Worm (Caenorhabditis elegans): ENCODE measurements around the gene ZK105.12.
"Not testable (repeated sequence)": the region's sequence is repeated elsewhere in the genome, so short reads cannot be mapped to it uniquely, and the experiment has no call there.

Gene ZK105.12

DNA sequence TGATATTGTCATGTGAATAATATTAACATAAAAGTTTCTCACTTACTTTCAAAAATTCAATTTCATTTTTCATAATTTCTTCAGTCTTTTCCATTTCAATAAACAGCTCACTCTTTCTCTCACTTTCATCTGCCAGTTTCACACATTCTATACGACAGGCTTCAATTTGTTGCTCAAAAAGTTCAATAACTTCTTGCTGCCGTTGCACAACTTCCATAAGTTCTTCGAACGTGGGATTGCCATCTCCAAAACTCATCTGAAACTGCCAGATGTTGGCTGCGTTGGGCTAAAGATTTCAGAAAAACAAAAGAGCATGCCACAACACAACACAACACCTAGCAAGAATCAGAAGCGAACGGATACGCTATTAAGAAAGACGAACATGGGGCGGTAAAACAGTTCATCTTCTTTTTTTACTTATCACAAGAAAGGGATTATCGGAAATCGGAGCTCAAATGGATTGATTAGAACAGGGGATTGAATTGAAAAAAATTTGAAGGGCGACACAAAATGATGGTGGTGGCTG is 17.4 kb upstream of the ZK105.12 start:
- no peak for TF ChIP-seq unc-62 (GFP tag; optimal IDR thresholded peaks at IDR 0.05)

DNA sequence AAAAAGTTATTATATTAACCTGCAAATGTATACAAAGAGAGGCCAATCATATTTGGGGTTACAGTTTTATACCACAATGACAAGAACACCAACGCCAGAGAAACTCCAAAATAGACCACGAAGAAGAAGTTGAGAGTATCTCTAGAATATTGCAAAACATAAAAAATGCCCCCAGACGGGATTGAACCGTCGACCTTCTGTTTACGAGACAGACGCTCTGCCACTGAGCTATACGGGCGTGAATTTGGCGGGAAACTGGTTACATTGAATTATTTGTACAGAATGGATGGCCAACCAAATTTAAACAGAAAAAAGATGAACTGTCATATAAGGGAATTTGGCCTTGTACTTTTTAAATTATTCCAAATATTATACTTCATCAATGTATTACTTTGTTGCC is 14.6 kb upstream of the ZK105.12 start:
- no peak for TF ChIP-seq unc-62 (GFP tag; optimal IDR thresholded peaks at IDR 0.05)

DNA sequence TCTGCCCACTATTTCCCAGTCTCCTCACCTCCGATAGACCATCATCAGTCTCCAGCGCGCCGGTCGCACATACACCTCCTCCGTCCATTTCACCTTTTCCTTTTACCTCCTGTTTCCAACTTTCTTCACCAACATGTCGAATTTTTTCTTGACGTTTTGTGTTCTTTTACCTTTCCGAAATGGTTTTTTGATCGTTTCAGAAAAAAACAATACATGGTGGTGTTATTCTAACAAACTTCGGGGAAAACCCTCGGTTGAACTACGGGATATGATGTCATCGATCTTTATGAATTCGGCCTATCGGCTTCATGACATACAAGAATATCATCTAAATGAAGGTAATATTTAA is 12.7 kb upstream of the ZK105.12 start, which contains the start of gene Y97E10C.1:
TSS of gene Y97E10C.1 (plus strand) at position 201 of the 349 bp plus-strand sequence.
- TF ChIP-seq unc-62 (GFP tag; optimal IDR thresholded peaks at IDR 0.05) = no peak

DNA sequence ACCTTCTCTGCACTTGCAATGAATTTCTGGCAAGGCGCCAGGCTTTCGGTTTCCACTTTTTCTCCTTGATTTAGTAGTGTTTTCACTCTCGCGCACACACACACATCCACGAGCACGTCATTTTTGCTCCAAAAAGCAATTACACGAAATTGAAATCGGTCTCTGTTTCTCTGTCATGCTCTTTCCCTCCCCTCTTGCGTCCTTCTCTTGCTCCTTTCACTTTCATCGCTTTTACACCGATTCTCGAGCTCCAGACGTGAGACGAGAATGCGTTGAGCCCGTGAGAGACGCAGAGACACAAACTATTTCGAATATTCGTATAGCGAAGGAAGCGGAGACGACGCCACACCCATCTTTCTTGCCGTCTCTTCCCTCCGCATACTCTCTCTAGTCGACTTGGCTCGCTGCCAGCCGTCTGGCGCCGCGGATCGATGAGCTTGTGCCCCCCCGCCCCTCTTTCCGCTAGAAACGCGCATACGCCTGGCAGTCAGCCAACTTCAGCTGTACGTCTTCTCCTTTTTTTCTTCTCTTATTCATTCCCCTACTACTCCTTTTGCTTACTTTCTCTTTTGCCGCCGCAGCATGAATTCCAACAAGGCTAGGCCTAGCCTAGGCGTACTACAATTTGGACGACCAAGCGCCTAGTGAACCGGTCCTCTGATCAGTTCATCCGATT is 12.2 kb upstream of the ZK105.12 start:
- no peak for TF ChIP-seq unc-62 (GFP tag; optimal IDR thresholded peaks at IDR 0.05)

DNA sequence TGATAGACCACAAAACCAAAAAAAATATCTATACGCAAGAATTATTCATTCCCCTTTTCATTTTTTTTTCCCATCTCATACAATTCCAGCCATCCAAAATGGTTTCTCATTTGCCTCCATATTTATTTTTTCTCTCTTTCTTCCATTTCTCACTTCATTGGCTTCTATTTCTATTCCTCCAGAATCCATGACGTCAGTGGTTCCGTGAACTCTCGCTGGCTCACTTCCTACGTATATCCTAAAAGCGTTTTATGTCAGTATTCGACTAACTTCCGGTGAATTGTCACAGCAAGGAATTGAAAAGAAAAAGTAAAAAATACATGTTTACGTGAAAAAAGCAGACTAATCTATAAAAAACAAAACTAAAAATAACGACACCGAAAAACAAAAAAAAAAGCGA is 11.0 kb upstream of the ZK105.12 start:
- TF ChIP-seq unc-62 (GFP tag; optimal IDR thresholded peaks at IDR 0.05) = no peak

DNA sequence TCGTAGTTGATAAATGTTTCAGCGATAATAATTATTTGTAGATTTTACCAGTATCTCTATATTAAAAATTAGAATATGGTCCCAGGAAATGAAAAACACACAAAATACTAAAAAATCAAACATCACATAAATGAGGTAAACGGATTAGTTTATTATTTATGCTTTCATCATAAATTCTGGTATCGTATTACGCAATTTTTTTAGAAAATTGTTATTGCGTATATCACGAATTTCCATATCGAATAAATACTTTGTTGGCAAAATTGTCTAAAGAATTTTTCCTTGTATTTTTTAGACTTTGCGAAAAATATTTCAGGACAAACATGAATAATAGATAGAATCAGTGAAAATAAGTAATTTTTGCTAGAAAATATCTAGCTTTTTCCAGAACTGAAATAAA is 10.3 kb upstream of the ZK105.12 start:
- no peak for TF ChIP-seq unc-62 (GFP tag; optimal IDR thresholded peaks at IDR 0.05)

- no peak for TF ChIP-seq unc-62 (GFP tag; optimal IDR thresholded peaks at IDR 0.05)
Measured at ce11 chrV:7723967-7724544, 8.1 kb upstream of the ZK105.12 start, which contains the start of the genes ZK105.6 and ZK105.8. TSS of gene ZK105.6 (minus strand) at chrV:7724067. TSS of gene ZK105.8 (plus strand) at chrV:7724494.

DNA sequence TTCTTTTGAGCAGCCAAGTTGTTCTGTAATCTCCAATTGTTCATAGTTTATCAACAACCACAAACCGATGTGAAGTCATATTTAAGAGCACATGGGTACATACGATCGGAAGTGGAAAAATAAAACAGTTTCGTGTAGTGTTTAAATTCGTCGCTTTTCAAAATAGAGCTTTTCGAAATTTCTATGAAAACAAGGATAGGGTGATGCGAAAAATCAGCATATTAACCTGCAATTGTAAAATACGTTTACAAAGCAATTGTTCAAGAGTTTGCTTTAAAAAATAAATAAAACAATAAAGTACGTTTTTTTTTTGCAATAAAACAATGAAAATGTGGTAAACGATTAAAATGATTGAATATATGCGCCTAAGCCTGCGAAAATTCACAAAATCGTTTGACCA is 6.0 kb upstream of the ZK105.12 start, which contains the start of gene ZK105.14:
TSS of gene ZK105.14 (minus strand) at position 101 of the 400 bp plus-strand sequence.
- TF ChIP-seq unc-62 (GFP tag; optimal IDR thresholded peaks at IDR 0.05) = no peak

DNA sequence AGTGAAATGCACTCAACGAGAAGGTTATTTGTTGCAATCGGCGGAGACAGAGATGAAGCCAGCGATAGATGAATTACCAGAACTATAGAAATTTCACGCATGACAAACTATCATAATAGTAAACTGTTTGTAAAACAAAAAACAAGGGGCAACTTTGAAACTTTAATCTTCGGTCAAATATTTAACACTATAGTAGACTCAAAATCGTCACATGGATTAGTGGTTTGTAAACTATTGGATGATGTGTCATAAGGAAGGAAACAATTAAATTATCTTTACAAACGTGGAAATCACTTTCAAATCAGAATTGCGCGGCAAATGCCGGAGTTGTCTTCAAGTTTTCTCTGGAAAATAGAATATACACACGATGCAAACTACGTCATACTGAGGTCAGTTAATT is 1.7 kb upstream of the ZK105.12 start, which contains the start of gene ZK105.5:
TSS of gene ZK105.5 (minus strand) at position 101 of the 400 bp plus-strand sequence.
- TF ChIP-seq unc-62 (GFP tag; optimal IDR thresholded peaks at IDR 0.05) = no peak

ce11 chrV:7713691-7714090 is 2.2 kb downstream of the ZK105.12 start, which contains the start of gene ZK105.1:
TSS of gene ZK105.1 (plus strand) at chrV:7713991.
- no peak for TF ChIP-seq unc-62 (GFP tag; optimal IDR thresholded peaks at IDR 0.05)

DNA sequence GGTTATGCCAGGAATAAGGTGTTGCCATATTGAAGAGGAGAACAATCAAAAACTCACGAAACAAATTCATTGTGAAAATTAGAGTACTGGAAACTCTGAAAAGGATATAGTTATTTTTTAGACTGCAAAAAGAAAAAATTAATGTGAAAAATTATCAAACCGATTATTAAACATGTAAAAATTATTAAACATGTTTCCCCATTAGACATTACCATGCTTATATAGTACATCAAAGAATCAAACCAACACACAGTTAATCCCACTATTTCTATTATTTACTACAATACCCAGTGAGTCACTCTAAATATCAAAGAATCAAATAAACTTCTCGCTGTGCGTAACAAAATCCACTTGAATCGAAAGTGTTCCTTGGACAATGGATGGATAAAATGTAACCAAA is 2.9 kb downstream of the ZK105.12 start, which contains the start of gene ZK105.13:
TSS of gene ZK105.13 (minus strand) at position 101 of the 400 bp plus-strand sequence.
- no peak for TF ChIP-seq unc-62 (GFP tag; optimal IDR thresholded peaks at IDR 0.05)

DNA sequence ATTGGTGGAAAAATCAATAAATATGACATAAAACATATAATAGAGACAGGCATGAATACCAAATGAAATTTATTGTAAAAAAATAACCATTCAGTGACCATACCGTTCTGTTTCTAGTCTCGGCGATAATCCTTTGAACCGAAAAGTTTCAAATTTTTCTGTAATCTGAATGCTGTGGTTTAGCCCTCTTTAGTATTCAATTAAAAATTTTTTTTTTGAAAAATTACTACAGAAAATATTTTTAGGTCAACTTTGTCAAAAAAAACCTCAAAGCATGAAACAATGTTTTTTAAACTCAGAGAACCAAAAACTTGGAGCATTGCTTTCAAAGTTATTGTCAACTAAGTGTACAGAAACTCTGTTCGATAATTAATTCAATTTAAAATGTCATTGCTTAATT is 7.4 kb downstream of the ZK105.12 start, which contains the start of gene ZK105.11:
TSS of gene ZK105.11 (minus strand) at position 101 of the 400 bp plus-strand sequence.
- TF ChIP-seq unc-62 (GFP tag; optimal IDR thresholded peaks at IDR 0.05) = no peak

DNA sequence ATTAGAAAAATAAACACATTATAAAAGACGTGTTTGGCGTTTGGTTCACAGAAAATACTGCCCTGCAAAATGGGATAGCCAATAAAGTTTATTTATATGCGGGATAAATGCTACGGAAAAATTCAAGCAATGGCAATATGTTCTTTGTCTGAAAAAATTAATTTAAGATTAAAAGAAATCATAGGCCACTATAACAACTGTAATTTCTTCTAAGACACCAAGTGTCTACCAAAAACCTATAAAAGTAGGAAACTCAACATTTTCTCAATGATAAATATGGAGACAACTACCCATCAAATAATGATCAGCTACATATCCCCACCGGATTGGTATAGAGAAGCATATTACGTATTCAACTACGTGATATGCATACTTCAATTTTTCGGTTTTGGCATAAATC is 10.6 kb downstream of the ZK105.12 start, which contains the start of gene srw-3:
TSS of gene srw-3 (plus strand) at position 301 of the 400 bp plus-strand sequence.
- TF ChIP-seq unc-62 (GFP tag; optimal IDR thresholded peaks at IDR 0.05) = no peak

ce11 chrV:7703536-7703935 is 12.4 kb downstream of the ZK105.12 start, which contains the start of gene srsx-40:
TSS of gene srsx-40 (minus strand) at chrV:7703636.
- TF ChIP-seq unc-62 (GFP tag; optimal IDR thresholded peaks at IDR 0.05) = not testable (repeated sequence)

DNA sequence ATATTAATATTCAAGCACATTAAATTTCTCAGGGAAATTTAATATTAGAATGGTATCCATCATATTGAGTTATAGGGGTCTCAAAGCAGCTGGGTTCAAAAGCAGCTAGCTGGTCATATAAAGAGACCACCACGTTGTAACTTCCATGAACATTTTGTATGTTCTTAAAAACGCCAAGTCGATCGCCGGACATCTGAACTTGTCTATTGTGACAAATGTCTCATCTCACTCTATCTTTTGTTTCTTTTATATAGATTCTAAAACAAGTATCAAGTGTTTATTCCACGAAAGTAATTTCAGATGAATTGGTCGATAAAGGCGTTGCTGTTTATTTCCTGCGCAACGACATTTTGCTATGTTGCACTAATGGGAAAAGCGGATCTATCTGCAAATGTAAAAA is 19.1 kb downstream of the ZK105.12 start, which contains the start of gene ZK105.3:
TSS of gene ZK105.3 (plus strand) at position 301 of the 400 bp plus-strand sequence.
- no peak for TF ChIP-seq unc-62 (GFP tag; optimal IDR thresholded peaks at IDR 0.05)

DNA sequence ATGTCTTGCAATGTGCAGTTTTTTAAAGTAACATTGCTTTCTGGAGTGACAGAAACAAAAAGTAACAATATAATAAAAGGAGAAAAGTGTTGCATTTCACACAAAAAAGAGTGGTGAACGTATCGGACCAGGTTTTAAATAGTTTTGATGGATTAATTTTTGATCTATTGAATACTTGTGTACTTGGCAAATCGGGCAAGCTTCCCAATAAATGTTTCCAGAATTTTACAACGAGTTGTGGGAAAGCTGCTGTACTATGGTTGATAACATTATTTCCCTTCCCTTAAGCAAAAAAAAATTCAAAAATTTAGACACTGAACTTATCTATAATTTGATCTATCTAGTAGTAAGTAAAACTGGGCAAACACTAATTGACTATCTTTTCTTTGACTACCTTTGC is 22.5 kb downstream of the ZK105.12 start, which contains the start of gene C12D5.10:
TSS of gene C12D5.10 (minus strand) at position 101 of the 400 bp plus-strand sequence.
- no peak for TF ChIP-seq unc-62 (GFP tag; optimal IDR thresholded peaks at IDR 0.05)

Data from whole organism, dauer.